Worm (Caenorhabditis elegans) whole organism, L4/young adult: ENCODE data around the gene F14F9.2.

Experiments used
- W03F9.2 ChIP-seq: fragments of 150-350 bp; optimal IDR thresholded peaks from 2 replicates; lab custom pipeline; 2014; ENCODE audit warnings: missing biosample characterization, missing genetic modification characterization
- dao-5 ChIP-seq: sonication (generic microtip); optimal IDR thresholded peaks from 2 replicates; lab custom pipeline; 2016; ENCODE audit warnings: missing genotype, missing genetic modification characterization, moderate library complexity, missing compliant biosample characterization
- him-1 ChIP-seq: sonication (generic microtip); optimal IDR thresholded peaks from 2 replicates; lab custom pipeline; 2016; ENCODE audit warnings: missing genotype, missing genetic modification reagents, missing genetic modification characterization, missing compliant biosample characterization

DNA sequence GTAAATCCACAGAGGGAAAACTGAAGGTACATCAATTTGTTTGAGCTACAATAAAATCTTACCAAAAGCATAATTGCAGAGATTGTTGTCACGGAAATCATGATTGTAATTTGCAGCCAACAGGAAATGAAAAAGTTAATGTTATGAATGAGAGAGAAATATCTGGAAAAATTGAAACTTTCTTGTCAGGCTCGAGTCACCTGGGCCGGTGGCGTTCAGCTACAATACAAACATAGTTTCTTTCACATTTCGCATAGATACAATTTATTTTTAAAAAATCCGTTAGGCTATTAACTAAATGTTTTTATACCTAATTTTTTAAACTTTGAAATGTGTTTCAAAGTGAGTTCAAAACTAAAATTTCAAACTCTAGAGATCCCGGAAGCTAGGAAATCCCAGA lies 13.0 kb downstream of the F14F9.2 start, which contains the start of gene srx-39:
- TF ChIP-seq dao-5 (tag; lab: Kevin White, UChicago) (no peak), W03F9.2 (no peak), him-1 (tag; lab: Kevin White, UChicago) (no peak)
